Fruit fly (Drosophila melanogaster) S2 (cell line): Measurements from ENCODE around the gene CG42763.

ENCODE experiments used
- CG8478 ChIP-seq: fragments of >200 bp; optimal IDR thresholded peaks from 2 replicates; lab custom pipeline; 2018
- CTCF ChIP-seq, 2 experiments: fragments of >200 bp; optimal IDR thresholded peaks; 2 replicates each; lab custom pipeline; 2018

dm6 chr2L:8145067-8145808, at the start of gene CG42763, which contains the start of gene CG43394:
- no peak for TF ChIP-seq CTCF (optimal IDR thresholded peaks at IDR 0.05; lab: Kevin White, UChicago)
- no peak for TF ChIP-seq CG8478
